Fruit fly (Drosophila melanogaster) whole organism, prepupa: ENCODE data around the gene CG6294.

Source experiments
- CG6276 ChIP-seq: fragments of 200-800 bp; sonication (Bioruptor generic); optimal IDR thresholded peaks from 2 replicates; lab custom pipeline; 2017; ENCODE audit warnings: missing biosample characterization, mild to moderate bottlenecking, missing genetic modification characterization
- Eip78C ChIP-seq: fragments of 200-800 bp; sonication (Bioruptor generic); peaks from one replicate; lab custom pipeline; 2016; ENCODE audit warnings: missing biosample characterization, missing genetic modification characterization
- achi ChIP-seq: fragments of 200-800 bp; sonication (Bioruptor generic); optimal IDR thresholded peaks from 3 replicates; lab custom pipeline; 2016; ENCODE audit warnings: missing biosample characterization, missing genetic modification characterization
- pdm3 ChIP-seq: fragments of 200-800 bp; sonication (Bioruptor generic); optimal IDR thresholded peaks from 3 replicates; lab custom pipeline; 2016; ENCODE audit warnings: missing biosample characterization, missing genetic modification characterization

DNA sequence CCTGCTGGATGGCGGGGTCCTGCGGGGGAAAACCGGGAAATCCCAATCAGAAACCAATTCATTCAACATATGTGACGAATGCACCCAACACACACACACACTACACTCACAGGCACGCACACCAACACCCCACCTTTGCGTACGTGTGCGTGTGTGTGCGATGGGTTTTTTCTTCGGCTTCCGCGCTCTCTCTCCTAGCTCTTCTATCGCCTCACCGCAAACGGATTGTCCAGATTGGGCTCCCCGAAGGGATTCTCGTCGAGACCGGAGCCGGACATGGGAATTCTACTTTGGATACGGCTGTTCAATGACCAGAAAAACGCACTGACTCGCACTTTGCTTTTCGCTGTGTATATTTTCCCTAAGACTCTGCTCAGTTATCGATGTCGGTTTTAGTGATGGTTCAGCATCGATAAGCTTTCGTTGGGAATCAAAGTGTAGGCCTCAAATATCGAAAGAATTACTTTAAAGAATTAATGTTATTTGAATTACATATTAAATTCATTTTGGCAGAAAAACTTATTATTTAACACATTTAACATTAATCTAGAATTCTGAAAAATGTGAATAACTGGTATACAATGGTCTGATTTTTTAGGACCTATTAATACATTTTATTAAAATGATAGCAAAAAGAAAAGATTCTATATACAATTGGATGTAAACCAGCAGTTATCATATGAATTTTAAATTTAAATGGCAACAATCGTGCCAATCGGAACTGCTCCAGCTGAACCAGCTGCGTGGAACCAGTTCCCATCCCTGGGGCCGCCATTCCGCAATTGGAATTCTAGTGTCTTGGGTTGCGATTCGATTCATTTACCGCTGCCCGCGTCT lies 12.8 kb upstream of the CG6294 start, which contains the start of the genes Scamp and Ahcy:
- TF ChIP-seq pdm3, result peak; percentile 26
- peak; percentile 54 for TF ChIP-seq Eip78C (GFP tag; lab: Kevin White, UChicago)
- TF ChIP-seq CG6276 (GFP tag; lab: Kevin White, UChicago), result no peak
- peak; percentile 4 for TF ChIP-seq achi (GFP tag; lab: Kevin White, UChicago)
